Fruit fly (Drosophila melanogaster): ENCODE measurements around the gene RhoGAP71E.

The RhoGAP71E gene

DNA sequence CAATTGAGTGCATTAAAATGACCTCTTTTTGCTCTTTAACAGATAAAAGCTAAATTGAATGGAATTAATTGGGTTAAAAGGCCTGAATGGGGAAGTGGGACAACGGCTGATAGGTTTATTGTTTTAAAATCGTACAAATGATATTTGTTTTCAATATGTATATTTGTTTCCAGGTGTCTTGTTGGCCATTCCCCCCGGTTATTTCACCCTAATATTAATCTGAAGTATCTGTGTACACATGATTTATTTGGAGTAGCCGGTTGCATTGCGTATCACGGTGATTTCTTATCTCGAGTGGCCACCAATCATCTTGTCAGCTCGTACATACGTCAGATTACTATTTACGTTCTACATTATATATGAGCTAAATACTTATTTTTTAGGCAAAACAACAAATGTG is 47.7 kb downstream of the RhoGAP71E start (continued):
- TF ChIP-seq lab (GFP tag; optimal IDR thresholded peaks at IDR 0.05) (peak; percentile 29), CG34376 (GFP tag; optimal IDR thresholded peaks at IDR 0.05) (peak; percentile 45), vnd (GFP tag; IDR thresholded peaks at IDR 0.05; ENCODE audit: partially characterized antibody) (peak; percentile 58; the same call in 2 of the 3 replicates), peb (GFP tag; IDR thresholded peaks at IDR 0.05) (no peak), grn (GFP tag; optimal IDR thresholded peaks at IDR 0.05) (peak; percentile 81), stwl (tag; optimal IDR thresholded peaks at IDR 0.05) (no peak), Lhr (GFP tag; optimal IDR thresholded peaks at IDR 0.05) (no peak), CG1603 (tag; optimal IDR thresholded peaks at IDR 0.05) (peak; percentile 20), sim (GFP tag; IDR thresholded peaks at IDR 0.05) (0 out of 2 replicates have a peak, but pooled peaks have one; percentile 10), sens (GFP tag) (peak; percentile 60), exex (tag; optimal IDR thresholded peaks at IDR 0.05) (peak; percentile 84), mirr (GFP tag; optimal IDR thresholded peaks at IDR 0.05) (peak; percentile 39), sc (optimal IDR thresholded peaks at IDR 0.05) (no peak), sc (GFP tag; optimal IDR thresholded peaks at IDR 0.05) (peak; percentile 28), CG10321 (GFP tag; IDR thresholded peaks at IDR 0.05) (0 out of 2 replicates have a peak, but pooled peaks have one; percentile 21), cad (GFP tag; optimal IDR thresholded peaks at IDR 0.05) (no peak), CG32532 (GFP tag; IDR thresholded peaks at IDR 0.05) (no peak), fd64A (GFP tag; optimal IDR thresholded peaks at IDR 0.05) (no peak), gem (tag; optimal IDR thresholded peaks at IDR 0.05) (no peak), Hand (GFP tag; optimal IDR thresholded peaks at IDR 0.05) (no peak), dati (GFP tag; IDR thresholded peaks at IDR 0.05) (no peak), lmd (GFP tag; IDR thresholded peaks at IDR 0.05) (no peak)

- no peak for TF ChIP-seq CG6813 (GFP tag; optimal IDR thresholded peaks at IDR 0.05)
- 0 out of 4 replicates have a peak, but pooled peaks have one; percentile 21 for TF ChIP-seq Dll (GFP tag; IDR thresholded peaks at IDR 0.05; ENCODE audit: partially characterized antibody)
- TF ChIP-seq disco-r (GFP tag; optimal IDR thresholded peaks at IDR 0.05) = no peak
- TF ChIP-seq z (GFP tag; IDR thresholded peaks at IDR 0.05) = no peak
- peak; percentile 15 for TF ChIP-seq Med (GFP tag)
- TF ChIP-seq CG14965 (GFP tag; optimal IDR thresholded peaks at IDR 0.05; ENCODE audit: borderline replicate concordance) = no peak
- peak; percentile 65 to 96 for TF ChIP-seq insv (GFP tag; optimal IDR thresholded peaks at IDR 0.05)
- TF ChIP-seq ewg (GFP tag; optimal IDR thresholded peaks at IDR 0.05) = peak; percentile 29
- no peak for TF ChIP-seq CG15269 (tag; optimal IDR thresholded peaks at IDR 0.05)
- TF ChIP-seq sens (GFP tag) = peak; percentile 71
- TF ChIP-seq dmrt11E (tag; optimal IDR thresholded peaks at IDR 0.05) = peak; percentile 20
- TF ChIP-seq grau (tag; optimal IDR thresholded peaks at IDR 0.05) = peak; percentile 20
- TF ChIP-seq Lhr (GFP tag; optimal IDR thresholded peaks at IDR 0.05) = peak; percentile 27
- TF ChIP-seq ash1 (GFP tag; optimal IDR thresholded peaks at IDR 0.05) = no peak
- TF ChIP-seq CG14667 (GFP tag; IDR thresholded peaks at IDR 0.05) = no peak
- TF ChIP-seq CG11723 (GFP tag; optimal IDR thresholded peaks at IDR 0.05) = no peak
- TF ChIP-seq CG3847 (GFP tag; IDR thresholded peaks at IDR 0.05) = no peak
- peak; percentile 76 for TF ChIP-seq pita (GFP tag; optimal IDR thresholded peaks at IDR 0.05)
- peak; percentile 1 for TF ChIP-seq CG17385 (GFP tag; optimal IDR thresholded peaks at IDR 0.05)
- TF ChIP-seq ci (GFP tag; IDR thresholded peaks at IDR 0.05) = peak; percentile 54; the same call in 2 of the 3 replicates
- no peak for TF ChIP-seq dan (GFP tag; IDR thresholded peaks at IDR 0.05)
- TF ChIP-seq CoRest (tag; optimal IDR thresholded peaks at IDR 0.05) = peak; percentile 29
- TF ChIP-seq stwl (tag; optimal IDR thresholded peaks at IDR 0.05) = peak; percentile 77
- peak; percentile 50 for TF ChIP-seq CTCF (GFP tag; optimal IDR thresholded peaks at IDR 0.05)
- TF ChIP-seq NfI (GFP tag; optimal IDR thresholded peaks at IDR 0.05) = peak; percentile 23
- no peak for TF ChIP-seq pnt (GFP tag; optimal IDR thresholded peaks at IDR 0.05)
- peak; percentile 4 for TF ChIP-seq CG10267 (tag; optimal IDR thresholded peaks at IDR 0.05)
- peak; percentile 35 for TF ChIP-seq sqz (GFP tag; optimal IDR thresholded peaks at IDR 0.05)
- TF ChIP-seq CG13775 (GFP tag; optimal IDR thresholded peaks at IDR 0.05) = no peak
- no peak for TF ChIP-seq CG16863 (GFP tag; optimal IDR thresholded peaks at IDR 0.05)
- TF ChIP-seq gcm2 (GFP tag; optimal IDR thresholded peaks at IDR 0.05) = no peak
- peak; percentile 31; the same call in 1 of the 3 replicates for TF ChIP-seq Opbp (GFP tag; IDR thresholded peaks at IDR 0.05; ENCODE audit: partially characterized antibody)
These were observed 48.3 kb downstream of the RhoGAP71E start for dm6 chr3L:15636978-15637377.

All from whole organism, embryonic.